Worm (Caenorhabditis elegans): ENCODE measurements around the gene K10C8.4.

DNA sequence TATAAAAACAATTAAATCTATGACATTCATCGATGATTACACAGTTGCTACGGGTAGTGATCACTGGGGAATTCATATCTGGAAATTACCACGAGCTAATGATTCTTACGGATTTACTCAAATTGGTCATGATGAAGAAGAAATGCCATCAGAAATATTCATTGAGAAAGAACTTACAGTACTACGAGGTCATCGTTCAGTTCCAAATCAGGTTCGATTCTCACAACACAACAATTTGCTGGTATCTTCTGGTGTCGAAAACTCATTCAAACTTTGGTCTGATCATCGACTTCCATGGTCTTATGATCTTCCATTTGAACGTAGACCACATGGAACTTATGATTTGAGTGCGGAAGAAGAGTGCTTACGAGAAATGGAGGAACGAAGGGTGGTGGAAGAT, 10.4 kb downstream of the K10C8.4 start:
- no peak for TF ChIP-seq nhr-76 (tag; optimal IDR thresholded peaks at IDR 0.05)
- no peak for TF ChIP-seq ztf-4 (tag; optimal IDR thresholded peaks at IDR 0.05)
- no peak for TF ChIP-seq pqm-1 (tag; optimal IDR thresholded peaks at IDR 0.05)
- TF ChIP-seq egl-27 (tag; optimal IDR thresholded peaks at IDR 0.05) = no peak
- TF ChIP-seq nhr-11 (tag; optimal IDR thresholded peaks at IDR 0.05) = no peak
- no peak for TF ChIP-seq pha-4 (tag; optimal IDR thresholded peaks at IDR 0.05)
- no peak for TF ChIP-seq zag-1 (tag; optimal IDR thresholded peaks at IDR 0.05)

All from whole organism, L3 larva.